Worm (Caenorhabditis elegans) whole organism, midembryonic: ENCODE measurements around the gene glb-19.

Source experiments
- T22C8.4 ChIP-seq: fragments of 200-800 bp; sonication (Bioruptor generic); IDR thresholded peaks from 2 replicates; pipeline ENCODE4 v1.3.6; 2022; ENCODE audit warnings: missing genetic modification characterization, missing compliant biosample characterization
- cog-1 ChIP-seq: sonication (generic microtip); optimal IDR thresholded peaks from 2 replicates; lab custom pipeline; 2016; ENCODE audit warnings: missing genetic modification characterization, missing compliant biosample characterization
- flt-1 ChIP-seq: fragments of 200-800 bp; sonication (Bioruptor generic); IDR thresholded peaks from 2 replicates; pipeline ENCODE4 v1.3.6; 2022; ENCODE audit warnings: missing genetic modification characterization, missing compliant biosample characterization
- klf-2 ChIP-seq: fragments of 200-800 bp; sonication (Bioruptor generic); conservative IDR thresholded peaks from 2 replicates; pipeline ENCODE4 v1.3.6; 2022; ENCODE audit warnings: missing genetic modification reagents, missing genetic modification characterization, missing compliant biosample characterization
- med-1 ChIP-seq: sonication (generic microtip); optimal IDR thresholded peaks from 2 replicates; lab custom pipeline; 2017; ENCODE audit warnings: missing genetic modification characterization, mild to moderate bottlenecking, missing compliant biosample characterization, antibody characterized with exemption, missing genetic modification reagents; ENCODE audit not compliant: insufficient read depth
- ref-1 ChIP-seq: fragments of 200-800 bp; sonication (Bioruptor generic); conservative IDR thresholded peaks from 2 replicates; pipeline ENCODE4 v1.3.6; 2022; ENCODE audit warnings: missing genetic modification reagents, missing genetic modification characterization, missing compliant biosample characterization
- tab-1 ChIP-seq: fragments of 200-800 bp; sonication (Bioruptor generic); IDR thresholded peaks from 2 replicates; pipeline ENCODE4 v1.3.6; 2022; ENCODE audit warnings: missing genetic modification characterization, missing compliant biosample characterization
- ztf-23 ChIP-seq: fragments of 200-800 bp; sonication (Bioruptor generic); IDR thresholded peaks from 2 replicates; pipeline ENCODE4 v1.3.6; 2022; ENCODE audit warnings: missing genetic modification reagents, missing genetic modification characterization, missing compliant biosample characterization
- ztf-29 ChIP-seq: fragments of 200-800 bp; sonication (Bioruptor generic); IDR thresholded peaks from 2 replicates; pipeline ENCODE4 v1.3.6; 2022; ENCODE audit warnings: missing genetic modification reagents, missing genetic modification characterization, missing compliant biosample characterization

Gene glb-19

ce11 chrIV:10656770-10657323 lies 2.9 kb upstream of the glb-19 start, which contains the start of gene K08C7.1:
Gene K08C7.1, plus strand, starts transcription at chrIV:10656812.
- no peak for TF ChIP-seq T22C8.4 (GFP tag; lab: Robert Waterston, UW)
- no peak for TF ChIP-seq med-1 (GFP tag; lab: Kevin White, UChicago)
- no peak for TF ChIP-seq ztf-23
- TF ChIP-seq tab-1 (GFP tag; lab: Robert Waterston, UW), result no peak
- no peak for TF ChIP-seq klf-2 (GFP tag; lab: Robert Waterston, UW)
- TF ChIP-seq cog-1 (tag; lab: Kevin White, UChicago), result no peak
- TF ChIP-seq ref-1 (GFP tag; lab: Robert Waterston, UW), result no peak
- no peak for TF ChIP-seq flt-1 (GFP tag; lab: Robert Waterston, UW)

- TF ChIP-seq ref-1 (GFP tag; lab: Robert Waterston, UW) (no peak), tab-1 (GFP tag; lab: Robert Waterston, UW) (no peak), cog-1 (tag; lab: Kevin White, UChicago) (no peak), flt-1 (GFP tag; lab: Robert Waterston, UW) (no peak), T22C8.4 (GFP tag; lab: Robert Waterston, UW) (no peak), med-1 (GFP tag; lab: Kevin White, UChicago) (no peak), klf-2 (GFP tag; lab: Robert Waterston, UW) (no peak), ztf-29 (GFP tag; lab: Robert Waterston, UW) (no peak), ztf-23 (no peak)
These were observed 15.0 kb downstream of the glb-19 start, which contains the start of gene F56C4.2 for ce11 chrIV:10638977-10639376. Gene F56C4.2, plus strand, starts transcription at chrIV:10639277.

ce11 chrIV:10636649-10637048 lies 17.3 kb downstream of the glb-19 start, which contains the start of gene F56C4.1:
Gene F56C4.1, plus strand, starts transcription at chrIV:10636949.
- no peak for TF ChIP-seq flt-1 (GFP tag; lab: Robert Waterston, UW)
- no peak for TF ChIP-seq ref-1 (GFP tag; lab: Robert Waterston, UW)
- TF ChIP-seq ztf-29 (GFP tag; lab: Robert Waterston, UW), result no peak
- TF ChIP-seq med-1 (GFP tag; lab: Kevin White, UChicago), result no peak
- no peak for TF ChIP-seq tab-1 (GFP tag; lab: Robert Waterston, UW)
- TF ChIP-seq klf-2 (GFP tag; lab: Robert Waterston, UW), result no peak
- no peak for TF ChIP-seq T22C8.4 (GFP tag; lab: Robert Waterston, UW)
- no peak for TF ChIP-seq ztf-23
- no peak for TF ChIP-seq cog-1 (tag; lab: Kevin White, UChicago)

ce11 chrIV:10630953-10631554 lies 22.9 kb downstream of the glb-19 start, which contains the start of gene F56C4.4:
Gene F56C4.4, minus strand, starts transcription at chrIV:10631267.
- TF ChIP-seq med-1 (GFP tag; lab: Kevin White, UChicago) (no peak), T22C8.4 (GFP tag; lab: Robert Waterston, UW) (no peak), cog-1 (tag; lab: Kevin White, UChicago) (no peak), flt-1 (GFP tag; lab: Robert Waterston, UW) (no peak), tab-1 (GFP tag; lab: Robert Waterston, UW) (no peak), ztf-23 (no peak), ztf-29 (GFP tag; lab: Robert Waterston, UW) (no peak)

- no peak for TF ChIP-seq ref-1 (GFP tag; lab: Robert Waterston, UW)
- no peak for TF ChIP-seq T22C8.4 (GFP tag; lab: Robert Waterston, UW)
- no peak for TF ChIP-seq flt-1 (GFP tag; lab: Robert Waterston, UW)
- no peak for TF ChIP-seq ztf-29 (GFP tag; lab: Robert Waterston, UW)
- TF ChIP-seq med-1 (GFP tag; lab: Kevin White, UChicago), result no peak
- no peak for TF ChIP-seq tab-1 (GFP tag; lab: Robert Waterston, UW)
- no peak for TF ChIP-seq klf-2 (GFP tag; lab: Robert Waterston, UW)
These were observed 25.2 kb downstream of the glb-19 start, which contains the start of gene R09H10.5 for ce11 chrIV:10628724-10629123. Gene R09H10.5, minus strand, starts transcription at chrIV:10628829.

ce11 chrIV:10620811-10621210 lies 33.1 kb downstream of the glb-19 start, which contains the start of gene R09H10.7:
Gene R09H10.7, plus strand, starts transcription at chrIV:10621111.
- TF ChIP-seq flt-1 (GFP tag; lab: Robert Waterston, UW), result no peak
- no peak for TF ChIP-seq med-1 (GFP tag; lab: Kevin White, UChicago)
- no peak for TF ChIP-seq T22C8.4 (GFP tag; lab: Robert Waterston, UW)
- TF ChIP-seq tab-1 (GFP tag; lab: Robert Waterston, UW), result no peak
- no peak for TF ChIP-seq ztf-29 (GFP tag; lab: Robert Waterston, UW)
- no peak for TF ChIP-seq ref-1 (GFP tag; lab: Robert Waterston, UW)
- no peak for TF ChIP-seq ztf-23
- no peak for TF ChIP-seq cog-1 (tag; lab: Kevin White, UChicago)
- TF ChIP-seq klf-2 (GFP tag; lab: Robert Waterston, UW), result no peak

ce11 chrIV:10617099-10617498 lies 36.8 kb downstream of the glb-19 start:
- no peak for TF ChIP-seq med-1 (GFP tag; lab: Kevin White, UChicago)
- no peak for TF ChIP-seq T22C8.4 (GFP tag; lab: Robert Waterston, UW)
- TF ChIP-seq ref-1 (GFP tag; lab: Robert Waterston, UW), result no peak
- no peak for TF ChIP-seq flt-1 (GFP tag; lab: Robert Waterston, UW)
- no peak for TF ChIP-seq tab-1 (GFP tag; lab: Robert Waterston, UW)
- no peak for TF ChIP-seq klf-2 (GFP tag; lab: Robert Waterston, UW)
- TF ChIP-seq cog-1 (tag; lab: Kevin White, UChicago), result no peak
- no peak for TF ChIP-seq ztf-23
- no peak for TF ChIP-seq ztf-29 (GFP tag; lab: Robert Waterston, UW)

ce11 chrIV:10616366-10616765 lies 37.6 kb downstream of the glb-19 start:
- TF ChIP-seq flt-1 (GFP tag; lab: Robert Waterston, UW), result no peak
- no peak for TF ChIP-seq ztf-23
- TF ChIP-seq ref-1 (GFP tag; lab: Robert Waterston, UW), result no peak
